Worm (Caenorhabditis elegans) whole organism, L2 larva: ENCODE data around the gene unc-32.

Source experiments
- C34F6.9 ChIP-seq: fragments of 150-350 bp; optimal IDR thresholded peaks from 2 replicates; lab custom pipeline; 2014; ENCODE audit warnings: missing biosample characterization, missing genetic modification characterization
- F13H6.1 ChIP-seq: sonication (generic microtip); optimal IDR thresholded peaks from 2 replicates; lab custom pipeline; 2016; ENCODE audit warnings: missing genetic modification characterization, missing compliant biosample characterization
- Y55F3AM.14 ChIP-seq: fragments of 200-800 bp; sonication (Bioruptor generic); optimal IDR thresholded peaks from 2 replicates; lab custom pipeline; 2018; ENCODE audit warnings: mild to moderate bottlenecking, missing genetic modification characterization, missing compliant biosample characterization
- ZK546.5 ChIP-seq: sonication (generic microtip); optimal IDR thresholded peaks from 2 replicates; lab custom pipeline; 2017; ENCODE audit warnings: missing biosample characterization, missing genetic modification characterization
- alr-1 ChIP-seq: fragments of 150-350 bp; optimal IDR thresholded peaks from 2 replicates; lab custom pipeline; 2014; ENCODE audit warnings: missing biosample characterization, missing genetic modification characterization
- aly-2 ChIP-seq: fragments of 150-350 bp; optimal IDR thresholded peaks from 2 replicates; lab custom pipeline; 2014; ENCODE audit warnings: missing biosample characterization, missing genetic modification characterization
- ama-1 ChIP-seq: fragments of 150-350 bp; optimal IDR thresholded peaks from 2 replicates; lab custom pipeline; 2018; ENCODE audit warnings: inconsistent platforms
- blmp-1 ChIP-seq: sonication (generic microtip); optimal IDR thresholded peaks from 2 replicates; lab custom pipeline; 2017; ENCODE audit warnings: missing genetic modification characterization, mild to moderate bottlenecking, missing compliant biosample characterization, antibody characterized with exemption, moderate library complexity; ENCODE audit not compliant: insufficient read depth
- ceh-16 ChIP-seq: fragments of 150-350 bp; optimal IDR thresholded peaks from 2 replicates; lab custom pipeline; 2014; ENCODE audit warnings: missing biosample characterization, missing genetic modification characterization
- ceh-82 ChIP-seq: fragments of 150-350 bp; optimal IDR thresholded peaks from 2 replicates; lab custom pipeline; 2014; ENCODE audit warnings: missing biosample characterization, missing genetic modification characterization
- crh-2 ChIP-seq: sonication (generic microtip); optimal IDR thresholded peaks from 2 replicates; lab custom pipeline; 2017; ENCODE audit warnings: missing biosample characterization, missing genetic modification characterization
- dmd-4 ChIP-seq: sonication (generic microtip); optimal IDR thresholded peaks from 2 replicates; lab custom pipeline; 2017; ENCODE audit warnings: missing biosample characterization, missing genetic modification characterization
- egl-27 ChIP-seq: sonication (generic microtip); optimal IDR thresholded peaks from 3 replicates; lab custom pipeline; 2017; ENCODE audit warnings: missing biosample characterization, missing genetic modification reagents, missing genetic modification characterization
- elt-1 ChIP-seq: fragments of 150-350 bp; optimal IDR thresholded peaks from 2 replicates; lab custom pipeline; 2014; ENCODE audit warnings: missing biosample characterization, missing genetic modification characterization
- elt-3 ChIP-seq: sonication (generic microtip); optimal IDR thresholded peaks from 2 replicates; lab custom pipeline; 2017; ENCODE audit warnings: missing biosample characterization, missing genetic modification characterization
- fos-1 ChIP-seq: fragments of 150-350 bp; optimal IDR thresholded peaks from 2 replicates; lab custom pipeline; 2014; ENCODE audit warnings: missing biosample characterization, missing genetic modification characterization
- gmeb-1 ChIP-seq: fragments of 150-350 bp; optimal IDR thresholded peaks from 2 replicates; lab custom pipeline; 2014; ENCODE audit warnings: missing biosample characterization, missing genetic modification characterization
- lin-11 ChIP-seq: fragments of 150-350 bp; sonication (generic microtip); optimal IDR thresholded peaks from 2 replicates; lab custom pipeline; 2014; ENCODE audit warnings: missing biosample characterization, missing genetic modification characterization, inconsistent platforms, mixed read lengths
- lin-13 ChIP-seq: fragments of 150-350 bp; optimal IDR thresholded peaks from 2 replicates; lab custom pipeline; 2014; ENCODE audit warnings: missing biosample characterization, missing genetic modification reagents, missing genetic modification characterization
- lin-39 ChIP-seq: fragments of 150-350 bp; optimal IDR thresholded peaks from 2 replicates; lab custom pipeline; 2014; ENCODE audit warnings: missing biosample characterization, missing genetic modification reagents, missing genetic modification characterization
- lsy-2 ChIP-seq, 2 experiments: fragments of 150-350 bp in 1 of 2; sonication (generic microtip) in 1 of 2; optimal IDR thresholded peaks; 2 replicates each; lab custom pipeline; 2014 to 2017; ENCODE audit warnings: missing biosample characterization in 2 of 2, missing genetic modification characterization in 2 of 2
- mab-5 ChIP-seq: fragments of 150-350 bp; optimal IDR thresholded peaks from 2 replicates; lab custom pipeline; 2014; ENCODE audit warnings: missing biosample characterization, missing genetic modification characterization
- mbf-1 ChIP-seq: sonication (generic microtip); optimal IDR thresholded peaks from 2 replicates; lab custom pipeline; 2017; ENCODE audit warnings: missing biosample characterization, missing genetic modification characterization
- mdl-1 ChIP-seq, 2 experiments: fragments of 150-350 bp in 1 of 2; sonication (generic microtip) in 1 of 2; optimal IDR thresholded peaks; 2 replicates each; lab custom pipeline; 2017; ENCODE audit warnings: missing biosample characterization in 2 of 2, missing genetic modification characterization in 2 of 2
- nhr-10 ChIP-seq: sonication (generic microtip); optimal IDR thresholded peaks from 2 replicates; lab custom pipeline; 2017; ENCODE audit warnings: missing biosample characterization, missing genetic modification characterization
- nhr-11 ChIP-seq: fragments of 150-350 bp; optimal IDR thresholded peaks from 2 replicates; lab custom pipeline; 2014; ENCODE audit warnings: missing biosample characterization, missing genetic modification characterization
- nhr-12 ChIP-seq: fragments of 150-350 bp; optimal IDR thresholded peaks from 2 replicates; lab custom pipeline; 2014; ENCODE audit warnings: missing biosample characterization, missing genetic modification characterization
- nhr-129 ChIP-seq: fragments of 150-350 bp; optimal IDR thresholded peaks from 2 replicates; lab custom pipeline; 2014; ENCODE audit warnings: missing biosample characterization, missing genetic modification characterization
- nhr-21 ChIP-seq: fragments of 150-350 bp; optimal IDR thresholded peaks from 2 replicates; lab custom pipeline; 2014; ENCODE audit warnings: missing biosample characterization, missing genetic modification characterization
- nhr-23 ChIP-seq: fragments of 150-350 bp; optimal IDR thresholded peaks from 2 replicates; lab custom pipeline; 2014; ENCODE audit warnings: missing biosample characterization, missing genetic modification reagents, missing genetic modification characterization
- nhr-237 ChIP-seq: fragments of 150-350 bp; optimal IDR thresholded peaks from 2 replicates; lab custom pipeline; 2014; ENCODE audit warnings: missing biosample characterization, missing genetic modification characterization
- nhr-25 ChIP-seq: fragments of 150-350 bp; sonication (generic microtip); optimal IDR thresholded peaks from 3 replicates; lab custom pipeline; 2014; ENCODE audit warnings: missing biosample characterization, missing genetic modification characterization
- nhr-6 ChIP-seq: fragments of 150-350 bp; optimal IDR thresholded peaks from 2 replicates; lab custom pipeline; 2014; ENCODE audit warnings: missing biosample characterization, missing genetic modification characterization
- nhr-77 ChIP-seq: fragments of 150-350 bp; optimal IDR thresholded peaks from 2 replicates; lab custom pipeline; 2014; ENCODE audit warnings: missing biosample characterization, missing genetic modification characterization
- peb-1 ChIP-seq: fragments of 150-350 bp; optimal IDR thresholded peaks from 2 replicates; lab custom pipeline; 2014; ENCODE audit warnings: missing biosample characterization, missing genetic modification characterization
- skn-1 ChIP-seq: sonication (generic microtip); optimal IDR thresholded peaks from 2 replicates; lab custom pipeline; 2017; ENCODE audit warnings: missing biosample characterization, missing genetic modification characterization
- sma-3 ChIP-seq: sonication (generic microtip); optimal IDR thresholded peaks from 2 replicates; lab custom pipeline; 2016; ENCODE audit warnings: missing genetic modification reagents, missing genetic modification characterization, missing compliant biosample characterization
- sma-9 ChIP-seq, 2 experiments: fragments of 150-350 bp in 1 of 2; sonication (generic microtip) in 1 of 2; optimal IDR thresholded peaks; 2 replicates each; lab custom pipeline; 2014 to 2016; ENCODE audit warnings: missing genetic modification characterization in 2 of 2, mild to moderate bottlenecking in 1 of 2, missing biosample characterization in 1 of 2, missing compliant biosample characterization in 1 of 2, missing genetic modification reagents in 1 of 2, moderate library complexity in 1 of 2
- snpc-4 ChIP-seq: fragments of 150-350 bp; optimal IDR thresholded peaks from 2 replicates; lab custom pipeline; 2014; ENCODE audit warnings: missing biosample characterization, missing genetic modification characterization
- unc-39 ChIP-seq: fragments of 150-350 bp; optimal IDR thresholded peaks from 2 replicates; lab custom pipeline; 2014; ENCODE audit warnings: missing biosample characterization, missing genetic modification characterization
- unc-55 ChIP-seq: fragments of 150-350 bp; sonication (generic microtip); optimal IDR thresholded peaks from 3 replicates; lab custom pipeline; 2014; ENCODE audit warnings: missing biosample characterization, missing genetic modification reagents, missing genetic modification characterization
- unc-62 ChIP-seq: fragments of 150-350 bp; optimal IDR thresholded peaks from 2 replicates; lab custom pipeline; 2014; ENCODE audit warnings: missing biosample characterization, missing genetic modification reagents, missing genetic modification characterization
- zag-1 ChIP-seq: fragments of 150-350 bp; optimal IDR thresholded peaks from 2 replicates; lab custom pipeline; 2014; ENCODE audit warnings: missing biosample characterization, missing genetic modification characterization
- ztf-1 ChIP-seq: fragments of 200-800 bp; sonication (Bioruptor generic); conservative IDR thresholded peaks from 2 replicates; pipeline ENCODE4 v1.3.6; 2022; ENCODE audit warnings: missing genetic modification characterization, missing compliant biosample characterization
- ztf-11 ChIP-seq: sonication (generic microtip); optimal IDR thresholded peaks from 2 replicates; lab custom pipeline; 2017; ENCODE audit warnings: missing biosample characterization, missing genetic modification characterization
- ztf-4 ChIP-seq: fragments of 150-350 bp; optimal IDR thresholded peaks from 2 replicates; lab custom pipeline; 2014; ENCODE audit warnings: missing biosample characterization, missing genetic modification characterization

The unc-32 gene

DNA sequence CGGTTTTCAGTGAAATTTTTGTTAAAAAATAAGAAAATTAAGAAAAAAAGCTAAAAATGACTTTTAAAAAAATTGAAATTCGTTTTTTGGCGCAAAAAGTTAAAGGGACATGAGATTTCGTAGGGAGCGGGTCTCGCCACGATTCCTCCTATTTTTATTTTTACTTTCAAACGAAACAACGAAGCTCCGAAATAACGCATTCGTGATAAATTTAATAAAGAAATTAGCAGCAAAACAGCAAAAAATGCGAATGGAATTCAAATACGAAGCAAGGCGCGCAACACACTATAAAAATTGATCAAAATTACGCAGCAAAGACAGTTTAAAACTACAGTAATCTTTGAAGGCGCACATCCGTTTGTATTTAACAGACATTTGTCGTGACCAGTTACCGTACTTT, 5.6 kb upstream of the unc-32 start:
- no peak for TF ChIP-seq mbf-1
- no peak for TF ChIP-seq nhr-6
- TF ChIP-seq C34F6.9 (tag; lab: Kevin White, UChicago), result peak; percentile 64
- no peak for TF ChIP-seq skn-1 (tag; lab: Kevin White, UChicago)
- no peak for TF ChIP-seq sma-3 (GFP tag; lab: Kevin White, UChicago)
- TF ChIP-seq nhr-77, result no peak
- TF ChIP-seq lsy-2 (tag; optimal IDR thresholded peaks at IDR 0.05; lab: Kevin White, UChicago), result peak; percentile 26 to 84
- no peak for TF ChIP-seq alr-1 (tag; lab: Kevin White, UChicago)
- TF ChIP-seq nhr-23 (tag; lab: Kevin White, UChicago), result no peak
- peak; percentile 44 for TF ChIP-seq crh-2 (tag; lab: Kevin White, UChicago)
- peak; percentile 39 for TF ChIP-seq nhr-129
- TF ChIP-seq elt-1 (tag; lab: Kevin White, UChicago), result no peak
- TF ChIP-seq nhr-11 (tag; lab: Kevin White, UChicago), result no peak
- TF ChIP-seq gmeb-1 (tag; lab: Kevin White, UChicago), result peak; percentile 66
- TF ChIP-seq nhr-25 (tag; lab: Kevin White, UChicago), result no peak
- no peak for TF ChIP-seq blmp-1
- TF ChIP-seq ama-1 (lab: Kevin White, UChicago), result no peak
- peak; percentile 83 for TF ChIP-seq unc-55 (GFP tag; lab: Kevin White, UChicago)
- no peak for TF ChIP-seq fos-1
- no peak for TF ChIP-seq sma-9 (GFP tag; optimal IDR thresholded peaks at IDR 0.05; lab: Kevin White, UChicago)
- TF ChIP-seq sma-9 (tag; optimal IDR thresholded peaks at IDR 0.05; lab: Kevin White, UChicago), result no peak
- peak; percentile 39 for TF ChIP-seq lin-13
- TF ChIP-seq aly-2 (tag; lab: Kevin White, UChicago), result no peak
- TF ChIP-seq Y55F3AM.14 (GFP tag; lab: Kevin White, UChicago), result no peak
- TF ChIP-seq mdl-1 (tag; optimal IDR thresholded peaks at IDR 0.05; lab: Kevin White, UChicago), result no peak

ce11 chrIII:8903263-8903662, 2.2 kb upstream of the unc-32 start:
- TF ChIP-seq nhr-25 (tag; lab: Kevin White, UChicago), result no peak
- no peak for TF ChIP-seq ama-1 (lab: Kevin White, UChicago)
- TF ChIP-seq nhr-21 (tag; lab: Kevin White, UChicago), result no peak
- no peak for TF ChIP-seq dmd-4
- TF ChIP-seq ceh-82 (tag; lab: Kevin White, UChicago), result no peak
- TF ChIP-seq ZK546.5, result no peak
- TF ChIP-seq elt-1 (tag; lab: Kevin White, UChicago), result no peak
- TF ChIP-seq crh-2 (tag; lab: Kevin White, UChicago), result no peak
- TF ChIP-seq ztf-1 (GFP tag; lab: Robert Waterston, UW), result no peak
- no peak for TF ChIP-seq egl-27 (tag; lab: Kevin White, UChicago)
- no peak for TF ChIP-seq zag-1 (tag; lab: Kevin White, UChicago)
- TF ChIP-seq nhr-129, result no peak
- no peak for TF ChIP-seq snpc-4 (tag; lab: Kevin White, UChicago)
- TF ChIP-seq unc-62 (GFP tag; lab: Kevin White, UChicago), result no peak
- TF ChIP-seq nhr-11 (tag; lab: Kevin White, UChicago), result no peak
- no peak for TF ChIP-seq ztf-11 (tag; lab: Kevin White, UChicago)
- no peak for TF ChIP-seq C34F6.9 (tag; lab: Kevin White, UChicago)
- no peak for TF ChIP-seq nhr-23 (tag; lab: Kevin White, UChicago)

- peak; percentile 8 for TF ChIP-seq unc-62 (GFP tag; lab: Kevin White, UChicago)
- peak; percentile 95 for TF ChIP-seq sma-3 (GFP tag; lab: Kevin White, UChicago)
- TF ChIP-seq crh-2 (tag; lab: Kevin White, UChicago), result peak; percentile 97
- no peak for TF ChIP-seq elt-1 (tag; lab: Kevin White, UChicago)
- no peak for TF ChIP-seq nhr-11 (tag; lab: Kevin White, UChicago)
- no peak for TF ChIP-seq elt-3 (tag; lab: Kevin White, UChicago)
- TF ChIP-seq dmd-4, result no peak
- peak; percentile 97 for TF ChIP-seq gmeb-1 (tag; lab: Kevin White, UChicago)
- TF ChIP-seq ceh-16, result peak; percentile 73
- TF ChIP-seq aly-2 (tag; lab: Kevin White, UChicago), result peak; percentile 11
- TF ChIP-seq nhr-21 (tag; lab: Kevin White, UChicago), result peak; percentile 95
- TF ChIP-seq blmp-1, result peak; percentile 81
- TF ChIP-seq unc-39 (tag; lab: Kevin White, UChicago), result no peak
- TF ChIP-seq mbf-1, result no peak
- peak; percentile 99 to 100 for TF ChIP-seq lsy-2 (tag; optimal IDR thresholded peaks at IDR 0.05; lab: Kevin White, UChicago)
- TF ChIP-seq lin-39 (tag; lab: Kevin White, UChicago), result peak; percentile 26
- peak; percentile 57 to 83 for TF ChIP-seq mdl-1 (tag; optimal IDR thresholded peaks at IDR 0.05; lab: Kevin White, UChicago)
- TF ChIP-seq lin-11, result peak; percentile 92
- no peak for TF ChIP-seq nhr-23 (tag; lab: Kevin White, UChicago)
- TF ChIP-seq mab-5 (tag; lab: Kevin White, UChicago), result peak; percentile 96
- no peak for TF ChIP-seq peb-1 (tag; lab: Kevin White, UChicago)
- peak; percentile 55 for TF ChIP-seq nhr-237 (tag; lab: Kevin White, UChicago)
- TF ChIP-seq nhr-12 (tag; lab: Kevin White, UChicago), result peak; percentile 47
- peak; percentile 81 for TF ChIP-seq nhr-6
- peak; percentile 90 for TF ChIP-seq fos-1
- TF ChIP-seq nhr-25 (tag; lab: Kevin White, UChicago), result peak; percentile 97
- peak; percentile 78 for TF ChIP-seq ceh-82 (tag; lab: Kevin White, UChicago)
- TF ChIP-seq nhr-10 (tag; lab: Kevin White, UChicago), result peak; percentile 80
- peak; percentile 94 for TF ChIP-seq ztf-4
- TF ChIP-seq snpc-4 (tag; lab: Kevin White, UChicago), result peak; percentile 85
- peak; percentile 87 for TF ChIP-seq nhr-129
- peak; percentile 97 for TF ChIP-seq sma-9 (GFP tag; optimal IDR thresholded peaks at IDR 0.05; lab: Kevin White, UChicago)
- TF ChIP-seq sma-9 (tag; optimal IDR thresholded peaks at IDR 0.05; lab: Kevin White, UChicago), result no peak
- peak; percentile 25 for TF ChIP-seq ztf-11 (tag; lab: Kevin White, UChicago)
- TF ChIP-seq F13H6.1 (tag; lab: Kevin White, UChicago), result peak; percentile 96
Measured at ce11 chrIII:8904044-8904443, 1.4 kb upstream of the unc-32 start, which contains the start of gene lin-9. TSS of gene lin-9 (minus strand) at chrIII:8904131.
